Fruit fly (Drosophila melanogaster) S2 (cell line): ENCODE results near the gene nop5.

Experiments
- CG8478 ChIP-seq: fragments of >200 bp; optimal IDR thresholded peaks from 2 replicates; lab custom pipeline; 2018
- CTCF ChIP-seq, 2 experiments: fragments of >200 bp; optimal IDR thresholded peaks; 2 replicates each; lab custom pipeline; 2018

DNA sequence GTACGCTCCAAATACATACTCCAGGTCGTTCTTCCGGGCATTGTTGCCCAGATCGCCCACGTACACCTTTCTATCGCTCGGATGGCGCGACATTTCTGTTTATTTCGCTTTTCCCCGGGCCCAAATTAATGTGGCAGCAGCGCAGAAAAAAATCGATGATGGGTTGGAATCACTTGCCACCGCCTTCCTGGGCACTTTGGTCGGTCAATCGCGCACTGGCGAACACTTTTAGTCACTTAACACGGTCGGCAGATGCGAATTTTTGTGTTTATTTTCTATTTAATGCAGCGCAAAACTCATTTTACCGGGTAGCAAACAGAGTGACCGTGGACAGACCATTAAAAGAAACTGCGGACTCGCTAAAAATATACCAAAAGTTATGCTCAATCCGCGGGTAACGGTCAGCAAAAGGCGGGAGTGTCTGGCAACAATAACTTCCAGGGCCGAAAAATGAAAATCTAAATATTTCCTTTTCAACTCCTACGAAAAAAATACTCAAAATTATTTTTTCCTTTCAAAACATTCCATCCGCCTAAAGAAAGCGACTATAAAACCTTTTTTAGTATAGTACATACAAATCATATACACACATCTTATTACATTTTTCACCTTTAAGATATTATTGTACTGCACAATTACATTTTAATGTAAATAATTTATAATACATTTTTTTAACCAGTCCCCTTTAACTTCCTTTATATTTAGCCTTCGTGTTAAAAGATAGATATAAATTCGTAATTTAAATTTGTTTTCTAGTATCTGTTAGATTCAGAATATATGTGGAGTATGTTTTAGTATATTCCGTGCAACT lies 1.5 kb upstream of the nop5 start, which contains the start of gene x16:
- peak in 1 of 2 experiments; percentile 5 for TF ChIP-seq CTCF (optimal IDR thresholded peaks at IDR 0.05; lab: Kevin White, UChicago)
- no peak for TF ChIP-seq CG8478 (lab: Kevin White, UChicago)
